Worm (Caenorhabditis elegans) whole organism, L2 larva: ENCODE measurements around the gene ZK1320.5.

Experiments used
- C34F6.9 ChIP-seq: fragments of 150-350 bp; optimal IDR thresholded peaks from 2 replicates; lab custom pipeline; 2014; ENCODE audit warnings: missing biosample characterization, missing genetic modification characterization
- R02D3.7 ChIP-seq: fragments of 150-350 bp; optimal IDR thresholded peaks from 2 replicates; lab custom pipeline; 2014; ENCODE audit warnings: missing biosample characterization, missing genetic modification characterization
- Y55F3AM.14 ChIP-seq: fragments of 200-800 bp; sonication (Bioruptor generic); optimal IDR thresholded peaks from 2 replicates; lab custom pipeline; 2018; ENCODE audit warnings: mild to moderate bottlenecking, missing genetic modification characterization, missing compliant biosample characterization
- ZK546.5 ChIP-seq: sonication (generic microtip); optimal IDR thresholded peaks from 2 replicates; lab custom pipeline; 2017; ENCODE audit warnings: missing biosample characterization, missing genetic modification characterization
- aly-2 ChIP-seq: fragments of 150-350 bp; optimal IDR thresholded peaks from 2 replicates; lab custom pipeline; 2014; ENCODE audit warnings: missing biosample characterization, missing genetic modification characterization
- ceh-16 ChIP-seq: fragments of 150-350 bp; optimal IDR thresholded peaks from 2 replicates; lab custom pipeline; 2014; ENCODE audit warnings: missing biosample characterization, missing genetic modification characterization
- ceh-82 ChIP-seq: fragments of 150-350 bp; optimal IDR thresholded peaks from 2 replicates; lab custom pipeline; 2014; ENCODE audit warnings: missing biosample characterization, missing genetic modification characterization
- crh-2 ChIP-seq: sonication (generic microtip); optimal IDR thresholded peaks from 2 replicates; lab custom pipeline; 2017; ENCODE audit warnings: missing biosample characterization, missing genetic modification characterization
- dmd-4 ChIP-seq: sonication (generic microtip); optimal IDR thresholded peaks from 2 replicates; lab custom pipeline; 2017; ENCODE audit warnings: missing biosample characterization, missing genetic modification characterization
- egl-27 ChIP-seq: sonication (generic microtip); optimal IDR thresholded peaks from 3 replicates; lab custom pipeline; 2017; ENCODE audit warnings: missing biosample characterization, missing genetic modification reagents, missing genetic modification characterization
- elt-1 ChIP-seq: fragments of 150-350 bp; optimal IDR thresholded peaks from 2 replicates; lab custom pipeline; 2014; ENCODE audit warnings: missing biosample characterization, missing genetic modification characterization
- fos-1 ChIP-seq: fragments of 150-350 bp; optimal IDR thresholded peaks from 2 replicates; lab custom pipeline; 2014; ENCODE audit warnings: missing biosample characterization, missing genetic modification characterization
- gmeb-1 ChIP-seq: fragments of 150-350 bp; optimal IDR thresholded peaks from 2 replicates; lab custom pipeline; 2014; ENCODE audit warnings: missing biosample characterization, missing genetic modification characterization
- lin-11 ChIP-seq: fragments of 150-350 bp; sonication (generic microtip); optimal IDR thresholded peaks from 2 replicates; lab custom pipeline; 2014; ENCODE audit warnings: missing biosample characterization, missing genetic modification characterization, inconsistent platforms, mixed read lengths
- lin-13 ChIP-seq: fragments of 150-350 bp; optimal IDR thresholded peaks from 2 replicates; lab custom pipeline; 2014; ENCODE audit warnings: missing biosample characterization, missing genetic modification reagents, missing genetic modification characterization
- lsy-2 ChIP-seq, 2 experiments: fragments of 150-350 bp in 1 of 2; sonication (generic microtip) in 1 of 2; optimal IDR thresholded peaks; 2 replicates each; lab custom pipeline; 2014 to 2017; ENCODE audit warnings: missing biosample characterization in 2 of 2, missing genetic modification characterization in 2 of 2
- mab-5 ChIP-seq: fragments of 150-350 bp; optimal IDR thresholded peaks from 2 replicates; lab custom pipeline; 2014; ENCODE audit warnings: missing biosample characterization, missing genetic modification characterization
- mbf-1 ChIP-seq: sonication (generic microtip); optimal IDR thresholded peaks from 2 replicates; lab custom pipeline; 2017; ENCODE audit warnings: missing biosample characterization, missing genetic modification characterization
- mdl-1 ChIP-seq, 2 experiments: fragments of 150-350 bp in 1 of 2; sonication (generic microtip) in 1 of 2; optimal IDR thresholded peaks; 2 replicates each; lab custom pipeline; 2017; ENCODE audit warnings: missing biosample characterization in 2 of 2, missing genetic modification characterization in 2 of 2
- nhr-11 ChIP-seq: fragments of 150-350 bp; optimal IDR thresholded peaks from 2 replicates; lab custom pipeline; 2014; ENCODE audit warnings: missing biosample characterization, missing genetic modification characterization
- nhr-12 ChIP-seq: fragments of 150-350 bp; optimal IDR thresholded peaks from 2 replicates; lab custom pipeline; 2014; ENCODE audit warnings: missing biosample characterization, missing genetic modification characterization
- nhr-129 ChIP-seq: fragments of 150-350 bp; optimal IDR thresholded peaks from 2 replicates; lab custom pipeline; 2014; ENCODE audit warnings: missing biosample characterization, missing genetic modification characterization
- nhr-21 ChIP-seq: fragments of 150-350 bp; optimal IDR thresholded peaks from 2 replicates; lab custom pipeline; 2014; ENCODE audit warnings: missing biosample characterization, missing genetic modification characterization
- nhr-23 ChIP-seq: fragments of 150-350 bp; optimal IDR thresholded peaks from 2 replicates; lab custom pipeline; 2014; ENCODE audit warnings: missing biosample characterization, missing genetic modification reagents, missing genetic modification characterization
- nhr-25 ChIP-seq: fragments of 150-350 bp; sonication (generic microtip); optimal IDR thresholded peaks from 3 replicates; lab custom pipeline; 2014; ENCODE audit warnings: missing biosample characterization, missing genetic modification characterization
- sem-4 ChIP-seq: fragments of 150-350 bp; optimal IDR thresholded peaks from 2 replicates; lab custom pipeline; 2014; ENCODE audit warnings: missing biosample characterization, missing genetic modification reagents, missing genetic modification characterization
- skn-1 ChIP-seq: sonication (generic microtip); optimal IDR thresholded peaks from 2 replicates; lab custom pipeline; 2017; ENCODE audit warnings: missing biosample characterization, missing genetic modification characterization
- sma-3 ChIP-seq: sonication (generic microtip); optimal IDR thresholded peaks from 2 replicates; lab custom pipeline; 2016; ENCODE audit warnings: missing genetic modification reagents, missing genetic modification characterization, missing compliant biosample characterization
- sma-9 ChIP-seq, 2 experiments: fragments of 150-350 bp in 1 of 2; sonication (generic microtip) in 1 of 2; optimal IDR thresholded peaks; 2 replicates each; lab custom pipeline; 2014 to 2016; ENCODE audit warnings: missing genetic modification characterization in 2 of 2, mild to moderate bottlenecking in 1 of 2, missing biosample characterization in 1 of 2, missing compliant biosample characterization in 1 of 2, missing genetic modification reagents in 1 of 2, moderate library complexity in 1 of 2
- snpc-4 ChIP-seq: fragments of 150-350 bp; optimal IDR thresholded peaks from 2 replicates; lab custom pipeline; 2014; ENCODE audit warnings: missing biosample characterization, missing genetic modification characterization
- unc-55 ChIP-seq: fragments of 150-350 bp; sonication (generic microtip); optimal IDR thresholded peaks from 3 replicates; lab custom pipeline; 2014; ENCODE audit warnings: missing biosample characterization, missing genetic modification reagents, missing genetic modification characterization
- ztf-11 ChIP-seq: sonication (generic microtip); optimal IDR thresholded peaks from 2 replicates; lab custom pipeline; 2017; ENCODE audit warnings: missing biosample characterization, missing genetic modification characterization

ZK1320.5 gene

DNA sequence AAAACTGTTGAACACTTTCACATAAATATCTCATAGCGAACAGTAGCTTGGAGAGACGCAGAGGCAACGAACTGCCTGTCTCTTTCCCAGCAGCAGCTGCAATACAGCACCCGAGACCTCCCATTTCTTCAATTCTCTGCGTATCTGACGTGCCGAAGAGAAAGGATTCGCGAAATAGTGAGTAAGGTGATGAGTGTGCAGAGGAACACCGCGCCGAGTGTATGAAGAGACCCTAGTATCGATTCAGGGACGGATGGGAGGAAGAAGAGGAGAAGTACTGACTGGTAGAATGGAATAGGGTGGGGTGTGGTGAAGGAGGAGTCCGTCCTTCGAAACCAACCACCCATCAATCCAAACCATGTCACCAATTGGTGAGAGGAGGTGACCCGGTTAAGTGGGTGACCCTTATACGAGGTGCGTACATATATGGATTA is 19.3 kb downstream of the ZK1320.5 start (continued):
- TF ChIP-seq fos-1 (tag; lab: Kevin White, UChicago), result peak; percentile 95
- peak; percentile 55 for TF ChIP-seq mab-5 (tag; lab: Kevin White, UChicago)
- TF ChIP-seq nhr-25 (tag; lab: Kevin White, UChicago), result peak; percentile 85

DNA sequence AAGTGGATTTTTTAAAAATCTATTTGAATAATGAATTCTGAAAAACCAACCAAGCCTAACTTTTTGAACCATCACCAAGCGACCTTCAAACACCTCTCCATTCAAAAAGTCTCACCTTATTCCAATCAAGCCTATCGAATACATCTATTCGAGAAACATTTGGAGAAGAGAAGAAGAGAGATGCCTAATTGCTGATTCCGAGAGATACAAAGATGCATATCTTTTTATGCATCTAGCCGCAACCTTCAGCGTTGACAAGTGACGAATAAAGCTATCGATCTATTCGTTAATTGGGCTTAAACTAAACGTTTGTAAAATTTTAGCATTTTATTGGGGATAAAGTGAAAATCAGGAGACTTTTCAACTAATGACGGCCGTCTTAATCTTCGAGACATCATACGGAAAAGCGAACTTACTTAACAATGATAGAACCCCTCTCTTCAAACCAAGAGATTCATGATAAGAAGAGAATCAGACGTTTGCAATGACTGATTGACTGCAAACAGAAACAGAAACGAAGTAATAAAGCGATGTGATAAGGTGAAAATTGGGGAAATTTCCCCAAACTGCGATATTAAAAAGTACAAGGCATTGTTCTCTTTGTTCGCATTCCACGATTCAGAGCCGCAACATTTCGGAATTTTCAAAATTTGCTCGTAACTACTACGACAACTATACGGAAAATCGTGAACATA is 20.4 kb downstream of the ZK1320.5 start:
- peak; percentile 79 for TF ChIP-seq elt-1
- no peak for TF ChIP-seq lin-13 (GFP tag; lab: Kevin White, UChicago)
- no peak for TF ChIP-seq ztf-11
- TF ChIP-seq skn-1 (tag; lab: Kevin White, UChicago), result no peak
- TF ChIP-seq C34F6.9 (tag; lab: Kevin White, UChicago), result peak; percentile 8
- TF ChIP-seq crh-2 (tag; lab: Kevin White, UChicago), result peak; percentile 15
- TF ChIP-seq nhr-23 (tag; lab: Kevin White, UChicago), result no peak
- TF ChIP-seq nhr-129 (tag; lab: Kevin White, UChicago), result peak; percentile 17
- peak; percentile 98 for TF ChIP-seq ceh-16 (tag; lab: Kevin White, UChicago)
- peak; percentile 8 for TF ChIP-seq sma-9 (GFP tag; optimal IDR thresholded peaks at IDR 0.05; lab: Kevin White, UChicago)
- no peak for TF ChIP-seq sma-9 (tag; optimal IDR thresholded peaks at IDR 0.05; lab: Kevin White, UChicago)
- no peak for TF ChIP-seq dmd-4 (tag; lab: Kevin White, UChicago)
- no peak for TF ChIP-seq unc-55 (GFP tag; lab: Kevin White, UChicago)
- TF ChIP-seq fos-1 (tag; lab: Kevin White, UChicago), result peak; percentile 92
- TF ChIP-seq mbf-1, result no peak
- TF ChIP-seq Y55F3AM.14 (GFP tag; lab: Kevin White, UChicago), result peak; percentile 64
- no peak for TF ChIP-seq mdl-1 (tag; optimal IDR thresholded peaks at IDR 0.05; lab: Kevin White, UChicago)
- TF ChIP-seq nhr-25 (tag; lab: Kevin White, UChicago), result peak; percentile 28
- TF ChIP-seq sem-4 (tag; lab: Kevin White, UChicago), result no peak

DNA sequence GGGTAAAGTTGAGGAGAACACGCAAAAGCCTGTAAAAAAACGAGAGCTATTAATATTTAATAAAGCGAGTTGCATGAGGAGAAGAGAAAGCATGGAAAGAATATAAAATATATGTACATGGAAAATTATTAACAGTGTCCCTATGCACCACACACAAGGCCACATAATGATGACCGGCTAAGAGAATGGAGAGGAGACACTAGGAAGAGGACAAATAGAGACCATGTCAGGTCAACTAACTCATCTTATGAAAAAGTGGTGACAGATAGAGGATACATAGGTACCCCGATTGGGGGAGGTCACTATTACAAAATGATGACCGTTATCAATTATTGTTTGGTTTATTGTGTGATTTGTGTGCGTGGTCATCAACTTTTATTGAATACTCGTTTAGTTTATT is 21.0 kb downstream of the ZK1320.5 start, which contains the start of gene fzr-1:
TSS of gene fzr-1 (minus strand) at position 29 of the 400 bp plus-strand sequence.
- TF ChIP-seq fos-1 (tag; lab: Kevin White, UChicago) (peak; percentile 11), elt-1 (no peak)

DNA sequence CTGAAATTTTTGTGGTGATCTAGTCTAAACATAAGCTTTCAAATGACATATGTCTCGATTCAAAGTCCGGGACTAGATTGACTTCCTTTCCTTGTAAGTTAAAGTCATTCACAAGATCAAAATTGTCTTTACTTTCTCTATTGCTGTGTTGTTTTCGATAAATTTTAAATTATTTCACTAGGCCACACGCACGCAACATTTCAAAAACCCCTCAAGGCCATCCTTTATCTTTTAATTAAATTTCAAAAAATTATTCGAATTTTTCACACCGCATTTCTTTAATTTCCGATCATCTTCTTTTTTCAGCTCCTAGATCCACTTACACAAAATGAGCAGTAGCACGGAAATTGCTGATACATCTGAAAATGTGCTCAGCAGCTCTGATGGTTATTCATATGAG is 29.2 kb downstream of the ZK1320.5 start, which contains the start of gene ZK1307.7:
TSS of gene ZK1307.7 (plus strand) at position 301 of the 400 bp plus-strand sequence.
- TF ChIP-seq ZK546.5 (tag; lab: Kevin White, UChicago) (no peak), nhr-11 (tag; lab: Kevin White, UChicago) (no peak), gmeb-1 (tag; lab: Kevin White, UChicago) (no peak), R02D3.7 (tag; lab: Kevin White, UChicago) (no peak), ceh-82 (tag; lab: Kevin White, UChicago) (no peak), aly-2 (tag; lab: Kevin White, UChicago) (no peak)

DNA sequence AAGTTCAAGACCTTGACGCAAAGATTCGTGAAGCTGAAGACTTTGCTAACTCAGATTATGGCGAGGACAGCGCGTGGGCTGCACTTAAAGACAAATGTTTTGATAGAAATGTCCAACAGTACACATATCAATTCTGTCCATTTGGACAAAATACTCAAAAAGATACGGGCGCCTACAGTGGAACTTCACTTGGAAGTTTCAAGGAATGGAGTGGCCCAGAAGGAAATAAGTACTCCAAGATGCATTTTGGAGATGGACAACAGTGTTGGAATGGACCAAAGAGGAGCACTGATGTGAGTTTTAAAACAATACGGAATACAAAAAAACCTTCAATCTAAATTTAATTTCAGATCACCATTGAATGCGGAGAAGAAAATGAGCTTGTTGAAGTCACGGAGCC is 39.5 kb downstream of the ZK1320.5 start:
- TF ChIP-seq mab-5 (tag; lab: Kevin White, UChicago) (no peak), sma-9 (GFP tag; optimal IDR thresholded peaks at IDR 0.05; lab: Kevin White, UChicago) (no peak), sma-9 (tag; optimal IDR thresholded peaks at IDR 0.05; lab: Kevin White, UChicago) (no peak), nhr-129 (tag; lab: Kevin White, UChicago) (no peak), ceh-82 (tag; lab: Kevin White, UChicago) (no peak), lin-13 (GFP tag; lab: Kevin White, UChicago) (no peak), nhr-23 (tag; lab: Kevin White, UChicago) (no peak), snpc-4 (tag; lab: Kevin White, UChicago) (no peak), lin-11 (tag; lab: Kevin White, UChicago) (no peak), nhr-12 (no peak), sma-3 (GFP tag; lab: Kevin White, UChicago) (no peak), mdl-1 (tag; optimal IDR thresholded peaks at IDR 0.05; lab: Kevin White, UChicago) (no peak), nhr-21 (tag; lab: Kevin White, UChicago) (no peak), egl-27 (no peak), lsy-2 (tag; optimal IDR thresholded peaks at IDR 0.05; lab: Kevin White, UChicago) (no peak)
